Worm (Caenorhabditis elegans): ENCODE data around the gene mrp-7.

- TF ChIP-seq ces-1 (GFP tag; optimal IDR thresholded peaks at IDR 0.05) = no peak
- no peak for TF ChIP-seq ztf-11 (tag; optimal IDR thresholded peaks at IDR 0.05)
- TF ChIP-seq ceh-82 (tag; optimal IDR thresholded peaks at IDR 0.05) = no peak
- TF ChIP-seq nhr-76 (tag; optimal IDR thresholded peaks at IDR 0.05) = no peak
- TF ChIP-seq ets-5 (GFP tag; IDR thresholded peaks at IDR 0.05) = no peak
- no peak for TF ChIP-seq blmp-1 (tag; optimal IDR thresholded peaks at IDR 0.05)
Measured at ce11 chrV:19645572-19646155, 29.0 kb upstream of the mrp-7 start, which contains the start of gene Y43F8C.9.
